Worm (Caenorhabditis elegans): ENCODE data around the gene npr-20.

ce11 chrII:8854874-8855273, 10.1 kb downstream of the npr-20 start:
- TF ChIP-seq unc-55 (GFP tag; optimal IDR thresholded peaks at IDR 0.05) (no peak), sox-4 (tag; optimal IDR thresholded peaks at IDR 0.05) (no peak), zip-5 (tag; optimal IDR thresholded peaks at IDR 0.05) (no peak), pag-3 (tag; optimal IDR thresholded peaks at IDR 0.05; ENCODE audit: borderline replicate concordance) (no peak), fkh-10 (GFP tag; optimal IDR thresholded peaks at IDR 0.05) (no peak), tbx-2 (tag; optimal IDR thresholded peaks at IDR 0.05) (no peak), C08G9.2 (tag; optimal IDR thresholded peaks at IDR 0.05) (no peak), pqm-1 (tag; optimal IDR thresholded peaks at IDR 0.05) (no peak), dmd-4 (tag; optimal IDR thresholded peaks at IDR 0.05; ENCODE audit: borderline replicate concordance) (no peak), pha-4 (tag; optimal IDR thresholded peaks at IDR 0.05) (no peak), sox-2 (GFP tag; IDR thresholded peaks at IDR 0.05) (no peak), ceh-2 (tag; optimal IDR thresholded peaks at IDR 0.05) (no peak)
